Worm (Caenorhabditis elegans) whole organism, mixed stage, embryonic: Measurements from ENCODE around the gene dpf-4.

Experiments
- M03D4.4 ChIP-seq: sonication (generic microtip); optimal IDR thresholded peaks from 2 replicates; lab custom pipeline; 2017; ENCODE audit warnings: mild to moderate bottlenecking, missing genetic modification characterization, missing compliant biosample characterization
- bed-3 ChIP-seq: fragments of 200-800 bp; sonication (Bioruptor generic); optimal IDR thresholded peaks from 3 replicates; lab custom pipeline; 2018; ENCODE audit warnings: mild to moderate bottlenecking, missing genetic modification characterization, moderate library complexity, missing compliant biosample characterization
- blmp-1 ChIP-seq: fragments of 150-350 bp; optimal IDR thresholded peaks from 2 replicates; lab custom pipeline; 2014; ENCODE audit warnings: missing biosample characterization, missing genetic modification characterization
- ceh-39 ChIP-seq: fragments of 150-350 bp; optimal IDR thresholded peaks from 2 replicates; lab custom pipeline; 2014; ENCODE audit warnings: missing biosample characterization, missing genetic modification characterization
- ceh-43 ChIP-seq: fragments of 200-800 bp; sonication (Bioruptor generic); optimal IDR thresholded peaks from 2 replicates; lab custom pipeline; 2018; ENCODE audit warnings: mild to moderate bottlenecking, missing genetic modification characterization, moderate library complexity, missing compliant biosample characterization
- ceh-83 ChIP-seq: fragments of 200-800 bp; sonication (Bioruptor generic); optimal IDR thresholded peaks from 2 replicates; lab custom pipeline; 2018; ENCODE audit warnings: mild to moderate bottlenecking, missing genetic modification characterization, missing compliant biosample characterization
- ces-1 ChIP-seq: fragments of 150-350 bp; optimal IDR thresholded peaks from 2 replicates; lab custom pipeline; 2014; ENCODE audit warnings: missing biosample characterization, missing genetic modification reagents, missing genetic modification characterization
- cnd-1 ChIP-seq: fragments of 200-800 bp; sonication (Bioruptor generic); optimal IDR thresholded peaks from 2 replicates; lab custom pipeline; 2018; ENCODE audit warnings: mild to moderate bottlenecking, missing genetic modification characterization, missing compliant biosample characterization
- drap-1 ChIP-seq: fragments of 200-800 bp; sonication (Bioruptor generic); optimal IDR thresholded peaks from 3 replicates; lab custom pipeline; 2018; ENCODE audit warnings: mild to moderate bottlenecking, missing genetic modification characterization, missing compliant biosample characterization
- elt-3 ChIP-seq: fragments of 150-350 bp; optimal IDR thresholded peaks from 2 replicates; lab custom pipeline; 2014; ENCODE audit warnings: missing biosample characterization, missing genetic modification characterization
- flh-1 ChIP-seq: fragments of 200-800 bp; sonication (Bioruptor generic); optimal IDR thresholded peaks from 2 replicates; lab custom pipeline; 2018; ENCODE audit warnings: mild to moderate bottlenecking, missing genetic modification characterization, moderate library complexity, missing compliant biosample characterization
- ham-2 ChIP-seq: fragments of 200-800 bp; sonication (Bioruptor generic); optimal IDR thresholded peaks from 2 replicates; lab custom pipeline; 2018; ENCODE audit warnings: mild to moderate bottlenecking, missing genetic modification characterization, missing compliant biosample characterization
- hlh-1 ChIP-seq: fragments of 150-350 bp; optimal IDR thresholded peaks from 2 replicates; lab custom pipeline; 2014; ENCODE audit warnings: missing biosample characterization, missing genetic modification reagents, missing genetic modification characterization
- lin-13 ChIP-seq: fragments of 150-350 bp; optimal IDR thresholded peaks from 2 replicates; lab custom pipeline; 2014; ENCODE audit warnings: missing biosample characterization, missing genetic modification characterization
- lin-32 ChIP-seq: fragments of 200-800 bp; sonication (Bioruptor generic); optimal IDR thresholded peaks from 2 replicates; lab custom pipeline; 2018; ENCODE audit warnings: mild to moderate bottlenecking, missing genetic modification characterization, missing compliant biosample characterization
- mab-5 ChIP-seq: fragments of 150-350 bp; optimal IDR thresholded peaks from 2 replicates; lab custom pipeline; 2014; ENCODE audit warnings: missing biosample characterization, missing genetic modification characterization
- mep-1 ChIP-seq: fragments of 150-350 bp; optimal IDR thresholded peaks from 2 replicates; lab custom pipeline; 2017; ENCODE audit warnings: missing biosample characterization, missing genetic modification reagents, missing genetic modification characterization, inconsistent platforms
- mls-2 ChIP-seq: sonication (generic microtip); optimal IDR thresholded peaks from 2 replicates; lab custom pipeline; 2016; ENCODE audit warnings: mild to moderate bottlenecking, missing genetic modification characterization, moderate library complexity, missing compliant biosample characterization
- nhr-12 ChIP-seq: fragments of 150-350 bp; optimal IDR thresholded peaks from 2 replicates; lab custom pipeline; 2014; ENCODE audit warnings: missing biosample characterization, missing genetic modification characterization
- nhr-237 ChIP-seq: fragments of 150-350 bp; optimal IDR thresholded peaks from 2 replicates; lab custom pipeline; 2014; ENCODE audit warnings: missing biosample characterization, missing genetic modification characterization
- nhr-28 ChIP-seq: fragments of 150-350 bp; optimal IDR thresholded peaks from 2 replicates; lab custom pipeline; 2014; ENCODE audit warnings: missing biosample characterization, missing genetic modification characterization
- nhr-76 ChIP-seq: sonication (generic microtip); optimal IDR thresholded peaks from 2 replicates; lab custom pipeline; 2017; ENCODE audit warnings: missing biosample characterization, missing genetic modification characterization
- pha-4 ChIP-seq: fragments of 150-350 bp; optimal IDR thresholded peaks from 2 replicates; lab custom pipeline; 2018; ENCODE audit warnings: missing biosample characterization, missing genetic modification reagents, missing genetic modification characterization
- sem-2 ChIP-seq: fragments of 200-800 bp; sonication (Bioruptor generic); optimal IDR thresholded peaks from 2 replicates; lab custom pipeline; 2018; ENCODE audit warnings: mild to moderate bottlenecking, missing genetic modification characterization, missing compliant biosample characterization
- snpc-4 ChIP-seq: fragments of 150-350 bp; optimal IDR thresholded peaks from 2 replicates; lab custom pipeline; 2014; ENCODE audit warnings: missing biosample characterization, missing genetic modification characterization
- sptf-1 ChIP-seq: sonication (generic microtip); optimal IDR thresholded peaks from 2 replicates; lab custom pipeline; 2017; ENCODE audit warnings: mild to moderate bottlenecking, missing genetic modification characterization, moderate library complexity, missing compliant biosample characterization
- tbx-8 ChIP-seq: fragments of 200-800 bp; sonication (Bioruptor generic); optimal IDR thresholded peaks from 2 replicates; lab custom pipeline; 2018; ENCODE audit warnings: mild to moderate bottlenecking, missing genetic modification characterization, moderate library complexity, missing compliant biosample characterization
- unc-120 ChIP-seq: sonication (generic microtip); optimal IDR thresholded peaks from 2 replicates; lab custom pipeline; 2017; ENCODE audit warnings: missing genetic modification characterization, missing compliant biosample characterization; ENCODE audit not compliant: poor library complexity, severe bottlenecking
- unc-39 ChIP-seq: fragments of 150-350 bp; optimal IDR thresholded peaks from 2 replicates; lab custom pipeline; 2014; ENCODE audit warnings: missing biosample characterization, missing genetic modification characterization
- unc-62 ChIP-seq: fragments of 150-350 bp; optimal IDR thresholded peaks from 2 replicates; lab custom pipeline; 2014; ENCODE audit warnings: missing biosample characterization, missing genetic modification reagents, missing genetic modification characterization
- zip-8 ChIP-seq: fragments of 150-350 bp; optimal IDR thresholded peaks from 2 replicates; lab custom pipeline; 2014; ENCODE audit warnings: missing biosample characterization, missing genetic modification characterization
- ztf-11 ChIP-seq: fragments of 150-350 bp; optimal IDR thresholded peaks from 2 replicates; lab custom pipeline; 2014; ENCODE audit warnings: missing biosample characterization, missing genetic modification characterization

Gene dpf-4

DNA sequence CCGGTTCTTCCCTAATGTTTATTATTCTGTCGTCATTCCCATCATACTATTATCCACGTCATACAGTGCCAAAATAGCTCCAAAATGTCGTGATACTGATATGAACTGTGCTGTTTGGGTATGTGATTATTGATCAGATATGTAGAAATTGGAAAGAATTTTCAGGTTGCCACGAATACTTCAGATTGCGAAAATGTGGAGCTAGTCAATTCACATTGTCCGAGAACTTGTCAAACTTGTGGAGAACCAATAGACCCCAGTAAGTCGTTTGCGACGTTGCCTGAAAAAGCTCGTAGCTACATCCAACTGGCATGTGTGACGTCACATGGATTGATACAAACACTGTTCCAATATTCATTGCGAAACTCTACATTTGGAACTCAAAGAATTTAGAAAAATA, 25.4 kb downstream of the dpf-4 start:
- TF ChIP-seq drap-1 (GFP tag; lab: Kevin White, UChicago) (no peak), nhr-12 (tag; lab: Kevin White, UChicago) (no peak), unc-120 (tag; lab: Kevin White, UChicago) (no peak), M03D4.4 (tag; lab: Kevin White, UChicago) (no peak), mep-1 (tag; lab: Kevin White, UChicago) (no peak), blmp-1 (tag; lab: Kevin White, UChicago) (no peak), zip-8 (tag; lab: Kevin White, UChicago) (no peak), flh-1 (GFP tag; lab: Kevin White, UChicago) (no peak), ceh-39 (tag; lab: Kevin White, UChicago) (no peak), ztf-11 (tag; lab: Kevin White, UChicago) (no peak), ham-2 (GFP tag; lab: Kevin White, UChicago) (no peak), nhr-237 (no peak), ceh-83 (GFP tag; lab: Kevin White, UChicago) (no peak), tbx-8 (GFP tag; lab: Kevin White, UChicago) (no peak), snpc-4 (no peak), nhr-76 (no peak), lin-32 (GFP tag; lab: Kevin White, UChicago) (no peak), cnd-1 (tag; lab: Kevin White, UChicago) (no peak)
- TF ChIP-seq, all 35 proteins: peak for 0

- TF ChIP-seq hlh-1 (tag; lab: Kevin White, UChicago) (no peak), lin-32 (GFP tag; lab: Kevin White, UChicago) (no peak), ces-1 (GFP tag; lab: Kevin White, UChicago) (no peak), zip-8 (tag; lab: Kevin White, UChicago) (no peak), ceh-43 (GFP tag; lab: Kevin White, UChicago) (no peak), drap-1 (GFP tag; lab: Kevin White, UChicago) (no peak), elt-3 (tag; lab: Kevin White, UChicago) (no peak), snpc-4 (no peak), nhr-76 (no peak), pha-4 (tag; lab: Kevin White, UChicago) (no peak), ztf-11 (tag; lab: Kevin White, UChicago) (no peak), ham-2 (GFP tag; lab: Kevin White, UChicago) (no peak), sptf-1 (tag; lab: Kevin White, UChicago) (no peak), unc-120 (tag; lab: Kevin White, UChicago) (no peak), ceh-39 (tag; lab: Kevin White, UChicago) (no peak), ceh-83 (GFP tag; lab: Kevin White, UChicago) (no peak), unc-62 (GFP tag; lab: Kevin White, UChicago) (no peak), sem-2 (GFP tag; lab: Kevin White, UChicago) (no peak)
Measured at ce11 chrIII:5886893-5887292, 27.8 kb downstream of the dpf-4 start, which contains the start of gene C28H8.7. TSS of gene C28H8.7 (minus strand) at chrIII:5886993.

ce11 chrIII:5888675-5889074, 29.6 kb downstream of the dpf-4 start, which contains the start of gene C28H8.8:
TSS of gene C28H8.8 (minus strand) at chrIII:5888775.
- TF ChIP-seq drap-1 (GFP tag; lab: Kevin White, UChicago): no peak
- no peak for TF ChIP-seq ceh-43 (GFP tag; lab: Kevin White, UChicago)
- no peak for TF ChIP-seq flh-1 (GFP tag; lab: Kevin White, UChicago)
- no peak for TF ChIP-seq lin-13 (tag; lab: Kevin White, UChicago)
- TF ChIP-seq mab-5 (tag; lab: Kevin White, UChicago): no peak
- no peak for TF ChIP-seq nhr-12 (tag; lab: Kevin White, UChicago)
- TF ChIP-seq sptf-1 (tag; lab: Kevin White, UChicago): no peak
- TF ChIP-seq zip-8 (tag; lab: Kevin White, UChicago): no peak
- no peak for TF ChIP-seq ces-1 (GFP tag; lab: Kevin White, UChicago)
- no peak for TF ChIP-seq ceh-83 (GFP tag; lab: Kevin White, UChicago)
- TF ChIP-seq nhr-28: no peak

ce11 chrIII:5892909-5893308, 33.8 kb downstream of the dpf-4 start:
- TF ChIP-seq bed-3 (no peak), unc-39 (tag; lab: Kevin White, UChicago) (no peak), flh-1 (GFP tag; lab: Kevin White, UChicago) (no peak), cnd-1 (tag; lab: Kevin White, UChicago) (no peak), pha-4 (tag; lab: Kevin White, UChicago) (no peak), ham-2 (GFP tag; lab: Kevin White, UChicago) (no peak), mls-2 (tag; lab: Kevin White, UChicago) (no peak), unc-120 (tag; lab: Kevin White, UChicago) (no peak), drap-1 (GFP tag; lab: Kevin White, UChicago) (no peak), ceh-83 (GFP tag; lab: Kevin White, UChicago) (no peak), sptf-1 (tag; lab: Kevin White, UChicago) (no peak)
